Worm (Caenorhabditis elegans): ENCODE data around the gene F33D4.6.

DNA sequence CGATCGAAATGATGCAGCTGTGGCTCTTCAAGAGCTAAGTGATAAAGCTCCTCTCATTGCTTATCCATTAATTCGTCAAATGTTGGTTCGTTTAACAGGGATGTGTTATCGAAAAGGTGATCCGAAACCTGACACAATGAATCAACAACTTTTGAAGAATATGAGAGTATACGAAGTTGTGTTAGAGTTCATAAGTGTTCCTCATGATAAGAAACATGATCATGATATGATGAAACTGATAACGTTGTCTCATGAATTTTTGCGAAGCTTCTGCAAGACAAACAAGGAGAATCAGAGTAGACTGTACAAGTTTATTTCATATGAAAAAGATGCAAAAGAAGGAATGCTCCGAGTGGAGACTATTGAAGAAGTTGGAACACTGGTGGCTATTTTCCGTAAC lies 28.5 kb downstream of the F33D4.6 start:
- TF ChIP-seq nhr-11 (tag; optimal IDR thresholded peaks at IDR 0.05) (no peak), mml-1 (tag; optimal IDR thresholded peaks at IDR 0.05) (no peak)

Measured in whole organism, L3 larva.